Fruit fly (Drosophila melanogaster): Measurements from ENCODE around the gene Dtg.

Dtg gene

dm6 chr3R:12662531-12662930 lies 14.7 kb downstream of the Dtg start, which contains the start of gene CG14395:
Gene CG14395 (plus strand): TSS chr3R:12662831.
- no peak for TF ChIP-seq CG14711 (tag; optimal IDR thresholded peaks at IDR 0.05)
- no peak for TF ChIP-seq CG11617 (GFP tag; optimal IDR thresholded peaks at IDR 0.05)
- no peak for TF ChIP-seq pad (GFP tag; optimal IDR thresholded peaks at IDR 0.05)
- TF ChIP-seq ovo (GFP tag; optimal IDR thresholded peaks at IDR 0.05) = no peak
- TF ChIP-seq CG33017 (tag; optimal IDR thresholded peaks at IDR 0.05) = no peak
- TF ChIP-seq CG12768 (GFP tag; optimal IDR thresholded peaks at IDR 0.05) = no peak
- TF ChIP-seq Clk (GFP tag; optimal IDR thresholded peaks at IDR 0.05) = no peak
- no peak for TF ChIP-seq tj (GFP tag; optimal IDR thresholded peaks at IDR 0.05)
- no peak for TF ChIP-seq CG5204 (GFP tag; optimal IDR thresholded peaks at IDR 0.05)
- no peak for TF ChIP-seq Crg-1 (GFP tag; optimal IDR thresholded peaks at IDR 0.05)
- TF ChIP-seq bab1 (GFP tag; optimal IDR thresholded peaks at IDR 0.05) = no peak
- TF ChIP-seq kay (GFP tag; ENCODE audit: borderline replicate concordance) = no peak
- TF ChIP-seq cic (GFP tag; optimal IDR thresholded peaks at IDR 0.05) = no peak
- TF ChIP-seq toe (GFP tag; optimal IDR thresholded peaks at IDR 0.05) = no peak
- TF ChIP-seq cnc (optimal IDR thresholded peaks at IDR 0.05) = no peak

- TF ChIP-seq kay (GFP tag; ENCODE audit: borderline replicate concordance) (no peak), CG33017 (tag; optimal IDR thresholded peaks at IDR 0.05) (no peak), CG5204 (GFP tag; optimal IDR thresholded peaks at IDR 0.05) (no peak), CG12768 (GFP tag; optimal IDR thresholded peaks at IDR 0.05) (no peak), Hr96 (GFP tag; optimal IDR thresholded peaks at IDR 0.05) (no peak), cic (GFP tag; optimal IDR thresholded peaks at IDR 0.05) (no peak), Mnt (GFP tag; optimal IDR thresholded peaks at IDR 0.05) (no peak), CG11617 (GFP tag; optimal IDR thresholded peaks at IDR 0.05) (no peak), CG7045 (GFP tag; optimal IDR thresholded peaks at IDR 0.05) (no peak), pad (GFP tag; optimal IDR thresholded peaks at IDR 0.05) (no peak)
Observed at dm6 chr3R:12666206-12666834, 18.5 kb downstream of the Dtg start.

- TF ChIP-seq cnc (optimal IDR thresholded peaks at IDR 0.05) (peak in 1 of 2 experiments; percentile 75), CG33017 (tag; optimal IDR thresholded peaks at IDR 0.05) (peak; percentile 80), Clk (GFP tag; optimal IDR thresholded peaks at IDR 0.05) (no peak), CG14711 (tag; optimal IDR thresholded peaks at IDR 0.05) (peak; percentile 49), CG7045 (GFP tag; optimal IDR thresholded peaks at IDR 0.05) (no peak), pad (GFP tag; optimal IDR thresholded peaks at IDR 0.05) (no peak), Mnt (GFP tag; optimal IDR thresholded peaks at IDR 0.05) (peak; percentile 17), CG12768 (GFP tag; optimal IDR thresholded peaks at IDR 0.05) (peak; percentile 5), cic (GFP tag; optimal IDR thresholded peaks at IDR 0.05) (peak; percentile 56), CG7101 (tag; optimal IDR thresholded peaks at IDR 0.05) (peak; percentile 61), kay (GFP tag; ENCODE audit: borderline replicate concordance) (no peak), toe (GFP tag; optimal IDR thresholded peaks at IDR 0.05) (no peak)
Observed at dm6 chr3R:12674041-12674623, 26.3 kb downstream of the Dtg start, which contains the start of gene Gnmt. Gene Gnmt (plus strand): TSS chr3R:12674608.

- TF ChIP-seq cnc (optimal IDR thresholded peaks at IDR 0.05) (no peak), CG33017 (tag; optimal IDR thresholded peaks at IDR 0.05) (peak; percentile 46), CG12768 (GFP tag; optimal IDR thresholded peaks at IDR 0.05) (peak; percentile 64), CG14711 (tag; optimal IDR thresholded peaks at IDR 0.05) (peak; percentile 6), Clk (GFP tag; optimal IDR thresholded peaks at IDR 0.05) (no peak)
Observed at dm6 chr3R:12676160-12676559, 28.3 kb downstream of the Dtg start, which contains the start of gene CG43630. Gene CG43630 (minus strand): TSS chr3R:12676260.

DNA sequence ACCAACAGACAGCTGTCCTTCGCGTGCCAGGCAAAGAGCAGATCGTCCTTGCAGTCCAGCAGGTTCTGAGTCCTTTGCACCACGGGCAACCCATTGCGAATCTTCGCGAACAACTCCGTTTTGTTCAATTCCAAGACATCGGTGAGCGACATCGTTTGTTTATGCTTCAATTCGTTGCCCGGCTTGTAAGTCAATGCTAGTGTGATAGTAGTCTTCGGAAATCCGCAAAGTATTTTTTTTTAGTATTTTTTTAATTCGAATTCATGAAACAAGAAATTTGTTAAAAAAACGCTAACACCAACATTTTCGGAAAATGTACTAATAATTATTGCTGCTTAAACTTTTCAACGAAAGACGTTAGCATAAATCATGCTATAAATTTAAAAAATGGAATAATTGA lies 31.0 kb downstream of the Dtg start, which contains the start of gene mbo:
TSS of gene mbo (minus strand) at position 203 of the 400 bp plus-strand sequence.
- TF ChIP-seq toe (GFP tag; optimal IDR thresholded peaks at IDR 0.05) = no peak
- no peak for TF ChIP-seq ovo (GFP tag; optimal IDR thresholded peaks at IDR 0.05)
- TF ChIP-seq CG5204 (GFP tag; optimal IDR thresholded peaks at IDR 0.05) = no peak
- no peak for TF ChIP-seq kay (GFP tag; ENCODE audit: borderline replicate concordance)
- no peak for TF ChIP-seq CG1620 (GFP tag; optimal IDR thresholded peaks at IDR 0.05)

dm6 chr3R:12681275-12681674 lies 33.4 kb downstream of the Dtg start, which contains the start of gene Cyp313a4:
Gene Cyp313a4 (minus strand): TSS chr3R:12681375.
- no peak for TF ChIP-seq CG7101 (tag; optimal IDR thresholded peaks at IDR 0.05)
- no peak for TF ChIP-seq CG12768 (GFP tag; optimal IDR thresholded peaks at IDR 0.05)
- no peak for TF ChIP-seq CG14711 (tag; optimal IDR thresholded peaks at IDR 0.05)
- no peak for TF ChIP-seq cic (GFP tag; optimal IDR thresholded peaks at IDR 0.05)
- no peak for TF ChIP-seq kay (GFP tag; ENCODE audit: borderline replicate concordance)
- TF ChIP-seq CG11617 (GFP tag; optimal IDR thresholded peaks at IDR 0.05) = no peak
- no peak for TF ChIP-seq pad (GFP tag; optimal IDR thresholded peaks at IDR 0.05)
- TF ChIP-seq toe (GFP tag; optimal IDR thresholded peaks at IDR 0.05) = no peak
- TF ChIP-seq bab1 (GFP tag; optimal IDR thresholded peaks at IDR 0.05) = no peak
- no peak for TF ChIP-seq Mnt (GFP tag; optimal IDR thresholded peaks at IDR 0.05)
- TF ChIP-seq CG33017 (tag; optimal IDR thresholded peaks at IDR 0.05) = no peak
- no peak for TF ChIP-seq ovo (GFP tag; optimal IDR thresholded peaks at IDR 0.05)
- no peak for TF ChIP-seq tj (GFP tag; optimal IDR thresholded peaks at IDR 0.05)
- TF ChIP-seq Hr96 (GFP tag; optimal IDR thresholded peaks at IDR 0.05) = no peak
- no peak for TF ChIP-seq Crg-1 (GFP tag; optimal IDR thresholded peaks at IDR 0.05)
- no peak for TF ChIP-seq CG7045 (GFP tag; optimal IDR thresholded peaks at IDR 0.05)
- no peak for TF ChIP-seq CG5204 (GFP tag; optimal IDR thresholded peaks at IDR 0.05)
- no peak for TF ChIP-seq Clk (GFP tag; optimal IDR thresholded peaks at IDR 0.05)
- no peak for TF ChIP-seq CG1620 (GFP tag; optimal IDR thresholded peaks at IDR 0.05)
